Fruit fly (Drosophila melanogaster): Measurements from ENCODE around the gene CG10077.

dm6 chr3L:6943204-6943947, 12.3 kb downstream of the CG10077 start:
- no peak for TF ChIP-seq br (GFP tag; optimal IDR thresholded peaks at IDR 0.05)
- TF ChIP-seq rgr (GFP tag; optimal IDR thresholded peaks at IDR 0.05), result no peak
- no peak for TF ChIP-seq psq (GFP tag; optimal IDR thresholded peaks at IDR 0.05)
- no peak for TF ChIP-seq Sp1 (GFP tag; optimal IDR thresholded peaks at IDR 0.05)
- no peak for TF ChIP-seq dsf (GFP tag; optimal IDR thresholded peaks at IDR 0.05; ENCODE audit: borderline replicate concordance)
- no peak for TF ChIP-seq dmrt93B (GFP tag; optimal IDR thresholded peaks at IDR 0.05)
- no peak for TF ChIP-seq Rel (GFP tag; optimal IDR thresholded peaks at IDR 0.05)
- TF ChIP-seq Rel (tag; optimal IDR thresholded peaks at IDR 0.05), result no peak
- TF ChIP-seq Dfd (GFP tag; optimal IDR thresholded peaks at IDR 0.05), result no peak

Measured in whole organism, wandering third instar larva.